Fruit fly (Drosophila melanogaster) whole organism, wandering third instar larva: ENCODE measurements around the gene CG17134.

ENCODE experiments used
- CG32264 ChIP-seq: fragments of 200-800 bp; sonication (Bioruptor generic); optimal IDR thresholded peaks from 2 replicates; lab custom pipeline; 2016; ENCODE audit warnings: missing biosample characterization, missing genetic modification characterization
- CG9705 ChIP-seq: fragments of 200-800 bp; sonication (Bioruptor generic); optimal IDR thresholded peaks from 2 replicates; lab custom pipeline; 2018; ENCODE audit warnings: missing biosample characterization, mild to moderate bottlenecking, missing genetic modification characterization
- HLH106 ChIP-seq: fragments of 200-800 bp; optimal IDR thresholded peaks from 3 replicates; lab custom pipeline; 2019; ENCODE audit warnings: missing biosample characterization, mild to moderate bottlenecking, missing genetic modification characterization, moderate library complexity
- brk ChIP-seq: fragments of 200-800 bp; sonication (Bioruptor generic); optimal IDR thresholded peaks from 2 replicates; lab custom pipeline; 2016; ENCODE audit warnings: missing biosample characterization, mild to moderate bottlenecking, missing genetic modification characterization
- dmrt93B ChIP-seq: fragments of 200-800 bp; sonication (Bioruptor generic); optimal IDR thresholded peaks from 2 replicates; lab custom pipeline; 2018; ENCODE audit warnings: missing biosample characterization, mild to moderate bottlenecking, missing genetic modification characterization
- foxo ChIP-seq, 2 experiments: fragments of 200-800 bp; sonication (Bioruptor generic); optimal IDR thresholded peaks; 2 replicates in 1 of 2; 3 replicates in 1 of 2; lab custom pipeline; 2016 to 2017; ENCODE audit warnings: missing biosample characterization in 2 of 2, missing genetic modification characterization in 2 of 2
- psq ChIP-seq: fragments of 200-800 bp; sonication (Bioruptor generic); optimal IDR thresholded peaks from 3 replicates; lab custom pipeline; 2017; ENCODE audit warnings: missing biosample characterization, mild to moderate bottlenecking, missing genetic modification characterization, moderate library complexity
- usp ChIP-seq: fragments of >200 bp; optimal IDR thresholded peaks from 2 replicates; lab custom pipeline; 2017; ENCODE audit warnings: missing biosample characterization, missing genetic modification characterization

DNA sequence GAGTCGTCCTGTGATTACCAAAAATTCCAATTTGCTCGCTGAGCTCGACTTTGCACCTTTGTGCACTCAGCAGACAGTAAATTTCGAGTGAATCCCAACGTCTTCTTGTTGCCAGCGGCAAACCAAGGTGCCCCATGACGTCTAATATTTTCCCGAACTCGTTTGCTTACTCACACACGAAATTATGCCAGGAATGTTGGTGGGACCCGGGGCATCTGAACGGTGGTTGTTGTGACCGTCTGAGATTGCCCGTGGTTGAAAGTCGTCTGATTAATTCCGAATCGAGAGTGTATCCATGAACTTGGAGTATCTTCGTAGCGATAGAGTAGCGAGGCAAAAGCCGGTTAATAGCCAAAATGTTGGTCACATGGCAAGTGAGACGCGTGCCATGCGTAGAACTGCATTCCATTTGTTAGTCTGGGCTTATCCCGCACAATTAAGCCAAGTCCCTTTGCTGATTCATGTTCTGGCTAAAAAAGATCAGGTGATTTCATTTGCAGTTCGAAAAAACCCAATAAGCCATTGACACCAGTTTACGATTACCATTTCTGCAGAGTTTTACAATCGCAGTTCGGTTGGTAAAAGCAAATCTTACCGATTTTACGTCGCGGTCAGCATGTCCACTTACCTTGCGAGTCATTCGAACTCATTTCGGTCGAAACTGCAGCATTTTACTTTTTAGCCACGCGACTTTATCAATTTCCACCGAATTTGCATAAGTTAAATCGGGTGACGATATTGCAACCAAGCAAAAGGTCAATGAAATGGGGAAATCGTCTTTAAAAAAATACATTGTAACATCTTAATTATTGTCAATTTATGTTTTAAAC is 18.3 kb upstream of the CG17134 start:
- no peak for TF ChIP-seq dmrt93B (GFP tag; lab: Kevin White, UChicago)
- TF ChIP-seq HLH106 (tag; lab: Kevin White, UChicago), result no peak
- no peak for TF ChIP-seq usp (GFP tag; lab: Kevin White, UChicago)
- no peak for TF ChIP-seq psq (GFP tag; lab: Kevin White, UChicago)
- no peak for TF ChIP-seq brk
- TF ChIP-seq CG32264, result no peak
- no peak for TF ChIP-seq CG9705
- no peak for TF ChIP-seq foxo (GFP tag; optimal IDR thresholded peaks at IDR 0.05; lab: Kevin White, UChicago)
